Fruit fly (Drosophila melanogaster): ENCODE data around the gene CG4004.

dm6 chrX:12759162-12759561 is 15.2 kb downstream of the CG4004 start:
- TF ChIP-seq CG7101 (tag; optimal IDR thresholded peaks at IDR 0.05) (no peak), CG33017 (tag; optimal IDR thresholded peaks at IDR 0.05) (no peak)
